Fruit fly (Drosophila melanogaster) whole organism, pupa: ENCODE data around the gene CG10750.

Experiments
- CG13204 ChIP-seq: fragments of 200-800 bp; sonication (Bioruptor generic); optimal IDR thresholded peaks from 2 replicates; lab custom pipeline; 2018; ENCODE audit warnings: missing biosample characterization, mild to moderate bottlenecking, missing genetic modification characterization, moderate library complexity
- CG9948 ChIP-seq: fragments of 200-800 bp; sonication (Bioruptor generic); optimal IDR thresholded peaks from 2 replicates; lab custom pipeline; 2018; ENCODE audit warnings: missing biosample characterization, mild to moderate bottlenecking, missing genetic modification characterization, moderate library complexity
- D1 ChIP-seq: fragments of 200-800 bp; sonication (Bioruptor generic); optimal IDR thresholded peaks from 2 replicates; lab custom pipeline; 2018; ENCODE audit warnings: missing biosample characterization, mild to moderate bottlenecking, missing genetic modification characterization, moderate library complexity
- EcR ChIP-seq: fragments of 200-800 bp; sonication (Bioruptor generic); optimal IDR thresholded peaks from 3 replicates; lab custom pipeline; 2019; ENCODE audit warnings: missing biosample characterization, missing genetic modification characterization, mild to moderate bottlenecking, moderate library complexity, missing genetic modification reagents
- fd96Ca ChIP-seq: fragments of 200-800 bp; sonication (Bioruptor generic); IDR thresholded peaks from 3 replicates; pipeline ENCODE4 v1.3.6; 2022; ENCODE audit warnings: missing biosample characterization, missing genetic modification characterization
- gl ChIP-seq: fragments of 200-800 bp; sonication (Bioruptor generic); optimal IDR thresholded peaks from 2 replicates; lab custom pipeline; 2018; ENCODE audit warnings: missing biosample characterization, mild to moderate bottlenecking, missing genetic modification characterization

DNA sequence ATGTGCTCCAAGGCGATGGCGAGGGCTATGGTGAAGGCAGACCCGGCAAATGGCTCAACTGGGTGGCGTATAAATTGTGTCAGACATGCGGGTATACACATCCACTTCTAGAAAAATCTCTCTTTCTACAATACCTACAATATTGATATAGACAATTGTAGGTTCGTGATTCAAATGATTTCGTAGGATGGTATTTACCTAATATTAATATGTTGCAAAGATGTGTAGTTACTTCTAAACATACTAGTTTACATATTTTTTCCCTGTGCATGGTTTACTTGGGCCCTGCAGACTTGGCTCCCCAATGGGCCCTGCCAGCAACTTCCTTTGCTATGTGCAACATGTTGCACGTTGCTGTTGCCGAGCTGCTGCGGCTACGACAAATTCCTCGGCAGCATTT is 42.0 kb downstream of the CG10750 start:
- TF ChIP-seq D1 = peak; percentile 86
- peak; percentile 86 for TF ChIP-seq CG13204 (GFP tag; lab: Kevin White, UChicago)
- peak; percentile 83 for TF ChIP-seq fd96Ca (GFP tag; lab: Robert Waterston, UW)
- TF ChIP-seq CG9948 (tag; lab: Kevin White, UChicago) = peak; percentile 96
- TF ChIP-seq EcR (GFP tag; lab: Kevin White, UChicago) = no peak
- peak; percentile 93 for TF ChIP-seq gl (tag; lab: Kevin White, UChicago)
